Worm (Caenorhabditis elegans): ENCODE data around the gene ZK218.3.

- TF ChIP-seq him-1 (tag; optimal IDR thresholded peaks at IDR 0.05) (no peak), W03F9.2 (tag; optimal IDR thresholded peaks at IDR 0.05) (no peak)
Observed at ce11 chrV:17100829-17101228, 2.3 kb upstream of the ZK218.3 start, which contains the start of gene ZK218.5.

Measured in whole organism, L4/young adult.